Fruit fly (Drosophila melanogaster) whole organism, embryonic: Measurements from ENCODE around the gene mRpL3.

Experiments used
- B-H1 ChIP-seq: fragments of 200-800 bp; sonication (Bioruptor generic); IDR thresholded peaks from 3 replicates; pipeline ENCODE4 v1.3.6; 2022; ENCODE audit warnings: missing biosample characterization, missing genetic modification characterization
- CG12744 ChIP-seq: fragments of 200-800 bp; sonication (Bioruptor generic); optimal IDR thresholded peaks from 2 replicates; lab custom pipeline; 2016; ENCODE audit warnings: missing biosample characterization, missing genetic modification characterization
- CG1602 ChIP-seq: fragments of 200-800 bp; sonication (Bioruptor generic); optimal IDR thresholded peaks from 3 replicates; lab custom pipeline; 2016; ENCODE audit warnings: missing biosample characterization, missing genetic modification characterization
- CG1603 ChIP-seq: fragments of 200-800 bp; sonication (Bioruptor generic); optimal IDR thresholded peaks from 2 replicates; lab custom pipeline; 2019; ENCODE audit warnings: missing biosample characterization, mild to moderate bottlenecking, missing genetic modification characterization, moderate library complexity
- CG16813 ChIP-seq: fragments of 200-800 bp; sonication (Bioruptor generic); IDR thresholded peaks from 3 replicates; pipeline ENCODE4 v1.3.6; 2022; ENCODE audit warnings: missing biosample characterization, missing genetic modification characterization; ENCODE audit not compliant: partially characterized antibody
- CG2116 ChIP-seq: fragments of 200-800 bp; sonication (Bioruptor generic); optimal IDR thresholded peaks from 3 replicates; lab custom pipeline; 2018; ENCODE audit warnings: missing biosample characterization, mild to moderate bottlenecking, missing genetic modification characterization
- CG2120 ChIP-seq: fragments of 200-800 bp; sonication (Bioruptor generic); optimal IDR thresholded peaks from 3 replicates; lab custom pipeline; 2016; ENCODE audit warnings: missing biosample characterization, missing genetic modification characterization
- CG31441 ChIP-seq: fragments of 200-800 bp; sonication (Bioruptor generic); IDR thresholded peaks from 2 replicates; pipeline ENCODE4 v1.3.6; 2022; ENCODE audit warnings: missing biosample characterization, missing genetic modification characterization
- CG3281 ChIP-seq: fragments of 200-800 bp; sonication (Bioruptor generic); optimal IDR thresholded peaks from 3 replicates; lab custom pipeline; 2017; ENCODE audit warnings: missing biosample characterization, mild to moderate bottlenecking, missing genetic modification characterization
- CG34422 ChIP-seq: fragments of 200-800 bp; sonication (Bioruptor generic); IDR thresholded peaks from 3 replicates; pipeline ENCODE4 v1.3.6; 2022; ENCODE audit warnings: missing biosample characterization, missing genetic modification characterization
- CG3847 ChIP-seq: fragments of 200-800 bp; sonication (Bioruptor generic); IDR thresholded peaks from 2 replicates; pipeline ENCODE4 v1.3.6; 2022; ENCODE audit warnings: missing biosample characterization, missing genetic modification characterization
- CG3995 ChIP-seq: fragments of 200-800 bp; sonication (Bioruptor generic); optimal IDR thresholded peaks from 3 replicates; lab custom pipeline; 2016; ENCODE audit warnings: missing biosample characterization, missing genetic modification characterization
- CG4282 ChIP-seq: fragments of 200-800 bp; sonication (Bioruptor generic); optimal IDR thresholded peaks from 2 replicates; lab custom pipeline; 2016; ENCODE audit warnings: missing biosample characterization, missing genetic modification characterization
- CG6813 ChIP-seq: fragments of 200-800 bp; sonication (Bioruptor generic); optimal IDR thresholded peaks from 2 replicates; lab custom pipeline; 2017; ENCODE audit warnings: missing biosample characterization, missing genetic modification characterization, mild to moderate bottlenecking, moderate library complexity, missing genetic modification reagents
- CG6854 ChIP-seq: fragments of 200-800 bp; sonication (Bioruptor generic); optimal IDR thresholded peaks from 3 replicates; lab custom pipeline; 2017; ENCODE audit warnings: missing biosample characterization, mild to moderate bottlenecking, missing genetic modification characterization
- CG7745 ChIP-seq: fragments of 200-800 bp; sonication (Bioruptor generic); optimal IDR thresholded peaks from 2 replicates; lab custom pipeline; 2018; ENCODE audit warnings: missing biosample characterization, mild to moderate bottlenecking, missing genetic modification characterization, moderate library complexity
- CG7963 ChIP-seq: fragments of 200-800 bp; sonication (Bioruptor generic); IDR thresholded peaks from 3 replicates; pipeline ENCODE4 v1.3.6; 2022; ENCODE audit warnings: missing biosample characterization, missing genetic modification characterization; ENCODE audit not compliant: partially characterized antibody
- Dref ChIP-seq: fragments of 200-800 bp; sonication (Bioruptor generic); IDR thresholded peaks from 2 replicates; pipeline ENCODE4 v1.3.6; 2022; ENCODE audit warnings: missing biosample characterization, missing genetic modification characterization
- GATAe ChIP-seq: fragments of 200-800 bp; sonication (Bioruptor generic); conservative IDR thresholded peaks from 2 replicates; pipeline ENCODE4 v1.3.6; 2022; ENCODE audit warnings: missing biosample characterization, missing genetic modification characterization
- HLH4C ChIP-seq: fragments of 200-800 bp; sonication (Bioruptor generic); IDR thresholded peaks from 3 replicates; pipeline ENCODE4 v1.3.6; 2022; ENCODE audit warnings: missing biosample characterization, missing genetic modification characterization; ENCODE audit not compliant: partially characterized antibody
- Hsf ChIP-seq: fragments of 200-800 bp; sonication (Bioruptor generic); optimal IDR thresholded peaks from 3 replicates; lab custom pipeline; 2016; ENCODE audit warnings: missing biosample characterization, missing genetic modification characterization
- Lim3 ChIP-seq: fragments of 200-800 bp; sonication (Bioruptor generic); IDR thresholded peaks from 2 replicates; pipeline ENCODE4 v1.3.6; 2022; ENCODE audit warnings: missing biosample characterization, missing genetic modification characterization
- MBD-R2 ChIP-seq: fragments of 200-800 bp; sonication (Bioruptor generic); IDR thresholded peaks from 2 replicates; pipeline ENCODE4 v1.3.6; 2022; ENCODE audit warnings: missing biosample characterization, missing genetic modification characterization
- Rfx ChIP-seq: fragments of 200-800 bp; sonication (Bioruptor generic); IDR thresholded peaks from 2 replicates; pipeline ENCODE4 v1.3.6; 2022; ENCODE audit warnings: missing biosample characterization, missing genetic modification characterization
- Side ChIP-seq: fragments of 200-800 bp; sonication (Bioruptor generic); optimal IDR thresholded peaks from 2 replicates; lab custom pipeline; 2016; ENCODE audit warnings: missing biosample characterization, missing genetic modification characterization
- Tbp ChIP-seq: fragments of >200 bp; optimal IDR thresholded peaks from 2 replicates; lab custom pipeline; 2018; ENCODE audit warnings: missing biosample characterization, missing genetic modification characterization
- ab ChIP-seq: fragments of 200-800 bp; sonication (Bioruptor generic); optimal IDR thresholded peaks from 2 replicates; lab custom pipeline; 2016; ENCODE audit warnings: missing biosample characterization, missing genetic modification characterization
- ato ChIP-seq: fragments of 200-800 bp; sonication (Bioruptor generic); IDR thresholded peaks from 2 replicates; pipeline ENCODE4 v1.3.6; 2022; ENCODE audit warnings: missing biosample characterization, missing genetic modification characterization; ENCODE audit not compliant: partially characterized antibody
- bcd ChIP-seq: fragments of 200-800 bp; sonication (Bioruptor generic); optimal IDR thresholded peaks from 2 replicates; lab custom pipeline; 2017; ENCODE audit warnings: missing biosample characterization, mild to moderate bottlenecking, missing genetic modification characterization
- chif ChIP-seq, 2 experiments: fragments of 200-800 bp; sonication (Bioruptor generic); optimal IDR thresholded peaks; 3 replicates each; lab custom pipeline; 2016; ENCODE audit warnings: missing biosample characterization in 2 of 2, missing genetic modification characterization in 2 of 2
- dmrt11E ChIP-seq: fragments of 200-800 bp; sonication (Bioruptor generic); optimal IDR thresholded peaks from 3 replicates; lab custom pipeline; 2018; ENCODE audit warnings: missing biosample characterization, mild to moderate bottlenecking, missing genetic modification characterization, moderate library complexity
- emc ChIP-seq: fragments of 200-800 bp; sonication (Bioruptor generic); optimal IDR thresholded peaks from 2 replicates; lab custom pipeline; 2016; ENCODE audit warnings: missing biosample characterization, missing genetic modification characterization
- en ChIP-seq: fragments of 200-800 bp; sonication (Bioruptor generic); optimal IDR thresholded peaks from 2 replicates; lab custom pipeline; 2016; ENCODE audit warnings: missing biosample characterization, missing genetic modification characterization
- exex ChIP-seq: fragments of 200-800 bp; sonication (Bioruptor generic); optimal IDR thresholded peaks from 4 replicates; lab custom pipeline; 2018; ENCODE audit warnings: missing biosample characterization, mild to moderate bottlenecking, missing genetic modification characterization, moderate library complexity
- fd64A ChIP-seq: fragments of 200-800 bp; sonication (Bioruptor generic); optimal IDR thresholded peaks from 3 replicates; lab custom pipeline; 2018; ENCODE audit warnings: missing biosample characterization, mild to moderate bottlenecking, missing genetic modification characterization
- ham ChIP-seq: fragments of 200-800 bp; sonication (Bioruptor generic); IDR thresholded peaks from 2 replicates; pipeline ENCODE4 v1.3.6; 2022; ENCODE audit warnings: missing biosample characterization, missing genetic modification characterization
- knrl ChIP-seq: fragments of 200-800 bp; sonication (Bioruptor generic); IDR thresholded peaks from 3 replicates; pipeline ENCODE4 v1.3.6; 2022; ENCODE audit warnings: missing biosample characterization, missing genetic modification characterization; ENCODE audit not compliant: partially characterized antibody
- lbe ChIP-seq: fragments of 200-800 bp; sonication (Bioruptor generic); optimal IDR thresholded peaks from 2 replicates; lab custom pipeline; 2016; ENCODE audit warnings: missing biosample characterization, mild to moderate bottlenecking, missing genetic modification characterization
- lola ChIP-seq, 3 experiments: fragments of >200 bp in 2 of 3; fragments of 200-800 bp in 1 of 3; sonication (Bioruptor generic) in 1 of 3; optimal IDR thresholded peaks; 2 replicates each; lab custom pipeline; 2017 to 2019; ENCODE audit warnings: missing biosample characterization in 3 of 3, missing genetic modification characterization in 3 of 3, mild to moderate bottlenecking in 1 of 3, moderate library complexity in 1 of 3
- pum ChIP-seq: fragments of 200-800 bp; sonication (Bioruptor generic); optimal IDR thresholded peaks from 2 replicates; lab custom pipeline; 2016; ENCODE audit warnings: missing biosample characterization, missing genetic modification characterization
- sens-2 ChIP-seq: fragments of 200-800 bp; sonication (Bioruptor generic); IDR thresholded peaks from 2 replicates; pipeline ENCODE4 v1.3.6; 2022; ENCODE audit warnings: missing biosample characterization, missing genetic modification characterization
- tap ChIP-seq: fragments of 200-800 bp; optimal IDR thresholded peaks from 3 replicates; lab custom pipeline; 2019; ENCODE audit warnings: missing biosample characterization, mild to moderate bottlenecking, missing genetic modification characterization, moderate library complexity
- tna ChIP-seq: fragments of 200-800 bp; sonication (Bioruptor generic); IDR thresholded peaks from 2 replicates; pipeline ENCODE4 v1.3.6; 2022; ENCODE audit warnings: missing biosample characterization, missing genetic modification characterization; ENCODE audit not compliant: partially characterized antibody
- unc-4 ChIP-seq: fragments of 200-800 bp; sonication (Bioruptor generic); IDR thresholded peaks from 2 replicates; pipeline ENCODE4 v1.3.6; 2022; ENCODE audit warnings: missing biosample characterization, missing genetic modification characterization; ENCODE audit not compliant: partially characterized antibody
- zfh2 ChIP-seq: fragments of 200-800 bp; sonication (Bioruptor generic); optimal IDR thresholded peaks from 2 replicates; lab custom pipeline; 2016; ENCODE audit warnings: missing biosample characterization, missing genetic modification characterization

mRpL3 gene

DNA sequence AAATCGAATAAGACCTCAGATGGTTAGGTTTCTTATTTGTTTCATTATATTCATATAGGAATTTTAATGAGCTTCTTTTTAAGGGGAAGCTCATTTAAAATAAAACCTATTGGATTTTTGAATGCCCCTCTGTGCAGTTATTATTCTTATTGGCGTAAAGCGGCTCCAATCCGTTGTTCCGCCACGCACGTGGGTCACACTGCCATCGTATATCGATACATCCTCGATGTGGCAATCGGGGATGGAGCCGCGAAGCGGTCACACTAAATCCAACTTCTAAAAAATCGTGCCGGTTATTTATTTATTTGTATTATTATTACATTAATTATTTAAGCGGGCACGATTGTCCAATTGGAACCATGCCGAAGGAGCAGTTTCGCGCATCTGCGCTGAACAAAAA lies 1.7 kb downstream of the mRpL3 start, which contains the start of gene Polr3A (continued):
- TF ChIP-seq lbe (GFP tag; lab: Kevin White, UChicago), result no peak
- TF ChIP-seq lola (GFP tag; optimal IDR thresholded peaks at IDR 0.05; lab: Kevin White, UChicago), result no peak
- peak; percentile 83 for TF ChIP-seq Dref
- no peak for TF ChIP-seq CG7963
- TF ChIP-seq tap, result no peak
- 0 out of 2 replicates have a peak, but pooled peaks have one; percentile 39 for TF ChIP-seq tna (GFP tag; lab: Robert Waterston, UW)
- TF ChIP-seq ato (GFP tag; lab: Robert Waterston, UW), result peak; percentile 49
- TF ChIP-seq CG6813 (GFP tag; lab: Kevin White, UChicago), result no peak
- no peak for TF ChIP-seq B-H1 (GFP tag; lab: Robert Waterston, UW)
- TF ChIP-seq CG1603, result no peak
- TF ChIP-seq GATAe (GFP tag; lab: Robert Waterston, UW), result no peak
- no peak for TF ChIP-seq CG2120 (GFP tag; lab: Kevin White, UChicago)
- no peak for TF ChIP-seq pum
- peak; percentile 4 for TF ChIP-seq CG3995 (GFP tag; lab: Kevin White, UChicago)
- TF ChIP-seq unc-4 (GFP tag; lab: Robert Waterston, UW), result peak; percentile 61; the same call in 1 of the 2 replicates
- TF ChIP-seq Tbp (GFP tag; lab: Kevin White, UChicago), result no peak
- TF ChIP-seq knrl (GFP tag; lab: Robert Waterston, UW), result peak; percentile 57
- TF ChIP-seq CG1602 (GFP tag; lab: Kevin White, UChicago), result no peak
- TF ChIP-seq dmrt11E (tag; lab: Kevin White, UChicago), result no peak
- TF ChIP-seq Lim3 (GFP tag; lab: Robert Waterston, UW), result no peak
- TF ChIP-seq ab (GFP tag; lab: Kevin White, UChicago), result no peak
- TF ChIP-seq CG3847 (GFP tag; lab: Robert Waterston, UW), result no peak
- TF ChIP-seq CG7745 (tag; lab: Kevin White, UChicago), result no peak
- no peak for TF ChIP-seq CG12744
- TF ChIP-seq Rfx (GFP tag; lab: Robert Waterston, UW), result 0 out of 2 replicates have a peak, but pooled peaks have one; percentile 31
- TF ChIP-seq ham (GFP tag; lab: Robert Waterston, UW), result no peak
- peak; percentile 62 for TF ChIP-seq HLH4C
- TF ChIP-seq CG34422, result peak; percentile 36; the same call in 1 of the 3 replicates
- peak; percentile 90 for TF ChIP-seq MBD-R2 (GFP tag; lab: Robert Waterston, UW)
- TF ChIP-seq CG6854 (GFP tag; lab: Kevin White, UChicago), result no peak
- TF ChIP-seq Side (GFP tag; lab: Kevin White, UChicago), result no peak
- no peak for TF ChIP-seq en (GFP tag; lab: Kevin White, UChicago)
- TF ChIP-seq CG31441 (GFP tag; lab: Robert Waterston, UW), result no peak
- TF ChIP-seq emc (GFP tag; lab: Kevin White, UChicago), result no peak
- no peak for TF ChIP-seq fd64A
- peak; percentile 49 for TF ChIP-seq CG2116
- TF ChIP-seq zfh2 (GFP tag; lab: Kevin White, UChicago), result no peak
- TF ChIP-seq bcd (GFP tag; lab: Kevin White, UChicago), result no peak
- TF ChIP-seq Hsf, result no peak
- no peak for TF ChIP-seq sens-2
- TF ChIP-seq CG3281 (GFP tag; lab: Kevin White, UChicago), result no peak

DNA sequence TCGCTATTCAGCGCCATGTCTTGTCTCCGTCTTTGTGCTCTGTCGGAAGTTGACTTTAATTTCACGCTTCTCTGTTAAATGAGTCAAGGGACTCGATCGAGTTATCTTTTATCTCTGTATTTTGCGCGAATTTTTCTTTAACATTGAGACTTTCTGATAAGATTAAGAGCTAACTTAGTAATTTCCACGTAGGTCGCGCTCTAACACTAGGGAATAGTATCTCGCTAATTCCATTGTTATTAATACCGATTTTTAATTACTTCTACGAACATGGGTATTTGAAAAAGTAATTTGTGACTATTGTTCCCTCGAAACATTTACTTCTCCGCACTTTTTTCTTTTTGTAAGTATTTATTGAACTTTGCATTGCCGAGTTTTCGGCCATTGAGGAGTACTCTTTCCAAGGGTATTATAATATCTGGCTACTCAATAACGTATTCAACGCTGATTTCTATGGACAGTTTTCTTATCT lies 5.4 kb downstream of the mRpL3 start, which contains the start of gene CG8952:
CG8952 (minus strand) TSS at position 51 of the 472 bp plus-strand sequence.
- TF ChIP-seq ham (GFP tag; lab: Robert Waterston, UW), result no peak
- TF ChIP-seq chif (GFP tag; optimal IDR thresholded peaks at IDR 0.05; lab: Kevin White, UChicago), result no peak
- TF ChIP-seq CG16813, result no peak
- peak; percentile 89 for TF ChIP-seq exex
- no peak for TF ChIP-seq CG4282 (GFP tag; lab: Kevin White, UChicago)
